Fruit fly (Drosophila melanogaster): ENCODE results near the gene trc.

Gene trc

DNA sequence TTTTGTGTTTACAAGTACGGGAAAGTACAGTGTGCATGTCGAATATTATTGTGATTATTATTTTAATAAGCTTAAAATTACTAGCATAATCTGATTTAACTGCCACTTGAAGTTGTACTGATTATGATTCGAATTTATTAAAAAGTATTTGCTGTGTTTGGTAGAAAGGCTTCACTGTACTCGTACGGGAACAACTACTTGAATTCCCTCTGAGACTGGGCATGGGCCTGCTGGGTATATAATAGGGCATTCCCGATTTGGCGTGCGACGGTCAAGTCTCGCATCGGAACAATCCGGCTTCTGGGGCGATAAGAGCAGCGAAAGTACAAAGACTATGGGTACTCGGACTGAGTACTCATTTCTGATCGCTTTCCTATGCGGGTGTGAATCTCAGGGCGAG lies 35.6 kb upstream of the trc start (continued):
- TF ChIP-seq Vsx2 (GFP tag; optimal IDR thresholded peaks at IDR 0.05; ENCODE audit: partially characterized antibody) (no peak), GATAd (GFP tag; optimal IDR thresholded peaks at IDR 0.05) (no peak)

- TF ChIP-seq Hr83 (GFP tag; optimal IDR thresholded peaks at IDR 0.05; ENCODE audit: poor library complexity, severe bottlenecking) (no peak), h (GFP tag; optimal IDR thresholded peaks at IDR 0.05) (no peak), HLH106 (tag; optimal IDR thresholded peaks at IDR 0.05) (no peak), N (GFP tag; optimal IDR thresholded peaks at IDR 0.05) (no peak), br (GFP tag; optimal IDR thresholded peaks at IDR 0.05) (no peak)
These were observed 33.1 kb upstream of the trc start for dm6 chr3L:19867238-19867637.

dm6 chr3L:19861215-19861614 lies 27.1 kb upstream of the trc start:
- no peak for TF ChIP-seq CG9705 (GFP tag; optimal IDR thresholded peaks at IDR 0.05)
- no peak for TF ChIP-seq N (GFP tag; optimal IDR thresholded peaks at IDR 0.05)
- TF ChIP-seq Dif (GFP tag; optimal IDR thresholded peaks at IDR 0.05; ENCODE audit: partially characterized antibody) = peak; percentile 5
- TF ChIP-seq jim (GFP tag; optimal IDR thresholded peaks at IDR 0.05) = no peak
- TF ChIP-seq psq (GFP tag; optimal IDR thresholded peaks at IDR 0.05) = peak; percentile 11
- TF ChIP-seq Jra (GFP tag; optimal IDR thresholded peaks at IDR 0.05) = no peak
- no peak for TF ChIP-seq Rel (GFP tag; optimal IDR thresholded peaks at IDR 0.05)
- TF ChIP-seq Rel (tag; optimal IDR thresholded peaks at IDR 0.05) = peak; percentile 16
- TF ChIP-seq h (GFP tag; optimal IDR thresholded peaks at IDR 0.05) = peak; percentile 23
- no peak for TF ChIP-seq usp (GFP tag; optimal IDR thresholded peaks at IDR 0.05)
- no peak for TF ChIP-seq OdsH (GFP tag; optimal IDR thresholded peaks at IDR 0.05)
- no peak for TF ChIP-seq Dfd (GFP tag; optimal IDR thresholded peaks at IDR 0.05)
- TF ChIP-seq br (GFP tag; optimal IDR thresholded peaks at IDR 0.05) = no peak
- no peak for TF ChIP-seq fru (GFP tag; optimal IDR thresholded peaks at IDR 0.05)
- peak; percentile 23 for TF ChIP-seq sage (GFP tag; optimal IDR thresholded peaks at IDR 0.05)
- TF ChIP-seq Hnf4 (GFP tag; optimal IDR thresholded peaks at IDR 0.05) = no peak
- TF ChIP-seq CrebA (GFP tag; optimal IDR thresholded peaks at IDR 0.05; ENCODE audit: borderline replicate concordance) = no peak
- TF ChIP-seq dmrt93B (GFP tag; optimal IDR thresholded peaks at IDR 0.05) = no peak
- peak; percentile 38 for TF ChIP-seq Hr83 (GFP tag; optimal IDR thresholded peaks at IDR 0.05; ENCODE audit: poor library complexity, severe bottlenecking)
- TF ChIP-seq Mio (GFP tag; optimal IDR thresholded peaks at IDR 0.05) = no peak
- no peak for TF ChIP-seq HLH106 (tag; optimal IDR thresholded peaks at IDR 0.05)
- TF ChIP-seq Abd-B (GFP tag; optimal IDR thresholded peaks at IDR 0.05) = no peak
- peak; percentile 37 for TF ChIP-seq Myc (optimal IDR thresholded peaks at IDR 0.05)
- TF ChIP-seq sv (GFP tag; optimal IDR thresholded peaks at IDR 0.05) = no peak
- TF ChIP-seq CG32264 (GFP tag; optimal IDR thresholded peaks at IDR 0.05) = no peak
- no peak for TF ChIP-seq ey (GFP tag; optimal IDR thresholded peaks at IDR 0.05)
- TF ChIP-seq woc (GFP tag; optimal IDR thresholded peaks at IDR 0.05) = no peak
- TF ChIP-seq tai (GFP tag; optimal IDR thresholded peaks at IDR 0.05) = no peak
- no peak for TF ChIP-seq GATAd (GFP tag; optimal IDR thresholded peaks at IDR 0.05)
- TF ChIP-seq dsf (GFP tag; optimal IDR thresholded peaks at IDR 0.05; ENCODE audit: borderline replicate concordance) = no peak
- no peak for TF ChIP-seq dl (GFP tag; optimal IDR thresholded peaks at IDR 0.05; ENCODE audit: insufficient read depth in 1 of 2, partially characterized antibody in 2 of 2)
- TF ChIP-seq pan (optimal IDR thresholded peaks at IDR 0.05) = no peak
- TF ChIP-seq brk (GFP tag; optimal IDR thresholded peaks at IDR 0.05) = no peak
- TF ChIP-seq foxo (GFP tag; optimal IDR thresholded peaks at IDR 0.05) = no peak
- no peak for TF ChIP-seq lola (GFP tag; optimal IDR thresholded peaks at IDR 0.05)
- no peak for TF ChIP-seq Hr78 (GFP tag; optimal IDR thresholded peaks at IDR 0.05)
- no peak for TF ChIP-seq Vsx2 (GFP tag; optimal IDR thresholded peaks at IDR 0.05; ENCODE audit: partially characterized antibody)
- peak; percentile 25 for TF ChIP-seq rgr (GFP tag; optimal IDR thresholded peaks at IDR 0.05)
- TF ChIP-seq Sp1 (GFP tag; optimal IDR thresholded peaks at IDR 0.05) = no peak
